Fruit fly (Drosophila melanogaster) whole organism, embryonic: ENCODE results near the gene Iris.
A peak's percentile ranks its signal among the peaks of the same experiment; 100 is the strongest.

Experiments
- BEAF-32 ChIP-seq: fragments of 200-800 bp; sonication (Bioruptor generic); optimal IDR thresholded peaks from 3 replicates; lab custom pipeline; 2017; ENCODE audit warnings: missing biosample characterization, missing genetic modification characterization, mild to moderate bottlenecking, moderate library complexity, missing genetic modification reagents
- C15 ChIP-seq: fragments of 200-800 bp; sonication (Bioruptor generic); IDR thresholded peaks from 3 replicates; pipeline ENCODE4 v1.3.6; 2022; ENCODE audit warnings: missing biosample characterization, missing genetic modification characterization
- CG1024 ChIP-seq: fragments of 200-800 bp; sonication (Bioruptor generic); IDR thresholded peaks from 2 replicates; pipeline ENCODE4 v1.3.6; 2022; ENCODE audit warnings: missing biosample characterization, missing genetic modification characterization
- CG12391 ChIP-seq: fragments of 200-800 bp; sonication (Bioruptor generic); optimal IDR thresholded peaks from 3 replicates; lab custom pipeline; 2018; ENCODE audit warnings: missing biosample characterization, mild to moderate bottlenecking, missing genetic modification characterization, moderate library complexity
- CG12659 ChIP-seq: fragments of 200-800 bp; sonication (Bioruptor generic); optimal IDR thresholded peaks from 3 replicates; lab custom pipeline; 2017; ENCODE audit warnings: mild to moderate bottlenecking, missing biosample characterization, missing genetic modification reagents, missing genetic modification characterization
- CG13287 ChIP-seq: fragments of 200-800 bp; sonication (Bioruptor generic); IDR thresholded peaks from 2 replicates; pipeline ENCODE4 v1.3.6; 2022; ENCODE audit warnings: missing biosample characterization, missing genetic modification characterization; ENCODE audit not compliant: partially characterized antibody
- CG15514 ChIP-seq: fragments of 200-800 bp; sonication (Bioruptor generic); optimal IDR thresholded peaks from 3 replicates; lab custom pipeline; 2017; ENCODE audit warnings: missing biosample characterization, missing genetic modification characterization, mild to moderate bottlenecking, moderate library complexity, missing genetic modification reagents
- CG1603 ChIP-seq: fragments of 200-800 bp; sonication (Bioruptor generic); optimal IDR thresholded peaks from 2 replicates; lab custom pipeline; 2019; ENCODE audit warnings: missing biosample characterization, mild to moderate bottlenecking, missing genetic modification characterization, moderate library complexity
- CG17802 ChIP-seq: fragments of 200-800 bp; sonication (Bioruptor generic); optimal IDR thresholded peaks from 2 replicates; lab custom pipeline; 2018; ENCODE audit warnings: missing biosample characterization, mild to moderate bottlenecking, missing genetic modification characterization, moderate library complexity
- CG2199 ChIP-seq: fragments of 200-800 bp; sonication (Bioruptor generic); IDR thresholded peaks from 3 replicates; pipeline ENCODE4 v1.3.6; 2022; ENCODE audit warnings: missing biosample characterization, missing genetic modification characterization
- CG2875 ChIP-seq: fragments of 200-800 bp; sonication (Bioruptor generic); optimal IDR thresholded peaks from 2 replicates; lab custom pipeline; 2017; ENCODE audit warnings: missing biosample characterization, mild to moderate bottlenecking, missing genetic modification characterization, missing genetic modification reagents
- CG30020 ChIP-seq: fragments of 200-800 bp; optimal IDR thresholded peaks from 2 replicates; lab custom pipeline; 2019; ENCODE audit warnings: missing biosample characterization, mild to moderate bottlenecking, missing genetic modification characterization, moderate library complexity
- CG30431 ChIP-seq: fragments of 200-800 bp; sonication (Bioruptor generic); optimal IDR thresholded peaks from 2 replicates; lab custom pipeline; 2017; ENCODE audit warnings: missing biosample characterization, missing genetic modification characterization
- CG3163 ChIP-seq: fragments of 200-800 bp; sonication (Bioruptor generic); optimal IDR thresholded peaks from 3 replicates; lab custom pipeline; 2016; ENCODE audit warnings: missing biosample characterization, missing genetic modification characterization
- CG3838 ChIP-seq: fragments of 200-800 bp; sonication (Bioruptor generic); optimal IDR thresholded peaks from 3 replicates; lab custom pipeline; 2016; ENCODE audit warnings: missing biosample characterization, missing genetic modification characterization
- CG6813 ChIP-seq: fragments of 200-800 bp; sonication (Bioruptor generic); optimal IDR thresholded peaks from 2 replicates; lab custom pipeline; 2017; ENCODE audit warnings: missing biosample characterization, missing genetic modification characterization, mild to moderate bottlenecking, moderate library complexity, missing genetic modification reagents
- CG7372 ChIP-seq: fragments of 200-800 bp; sonication (Bioruptor generic); IDR thresholded peaks from 2 replicates; pipeline ENCODE4 v1.3.6; 2022; ENCODE audit warnings: missing biosample characterization, missing genetic modification characterization
- CTCF ChIP-seq: fragments of 200-800 bp; sonication (Bioruptor generic); optimal IDR thresholded peaks from 2 replicates; lab custom pipeline; 2017; ENCODE audit warnings: missing biosample characterization, mild to moderate bottlenecking, missing genetic modification characterization, moderate library complexity
- CrebB ChIP-seq: fragments of 200-800 bp; sonication (Bioruptor generic); optimal IDR thresholded peaks from 3 replicates; lab custom pipeline; 2018; ENCODE audit warnings: missing biosample characterization, mild to moderate bottlenecking, missing genetic modification characterization
- Dref ChIP-seq: fragments of 200-800 bp; sonication (Bioruptor generic); IDR thresholded peaks from 2 replicates; pipeline ENCODE4 v1.3.6; 2022; ENCODE audit warnings: missing biosample characterization, missing genetic modification characterization
- Eip74EF ChIP-seq, 2 experiments: fragments of 200-800 bp in 1 of 2; fragments of >200 bp in 1 of 2; sonication (Bioruptor generic) in 1 of 2; optimal IDR thresholded peaks; 2 replicates each; lab custom pipeline; 2017 to 2019; ENCODE audit warnings: missing biosample characterization in 2 of 2, missing genetic modification characterization in 2 of 2, mild to moderate bottlenecking in 1 of 2, moderate library complexity in 1 of 2
- Ets97D ChIP-seq: fragments of 200-800 bp; sonication (Bioruptor generic); optimal IDR thresholded peaks from 3 replicates; lab custom pipeline; 2016; ENCODE audit warnings: missing biosample characterization, missing genetic modification characterization
- HLH3B ChIP-seq: fragments of 200-800 bp; sonication (Bioruptor generic); IDR thresholded peaks from 2 replicates; pipeline ENCODE4 v1.3.6; 2022; ENCODE audit warnings: missing biosample characterization, missing genetic modification characterization
- Med ChIP-seq: fragments of 200-800 bp; sonication (Bioruptor generic); peaks from one replicate; lab custom pipeline; 2016; ENCODE audit warnings: missing biosample characterization, missing genetic modification characterization, mild to moderate bottlenecking, inconsistent platforms, moderate library complexity
- Opbp ChIP-seq: fragments of 200-800 bp; sonication (Bioruptor generic); IDR thresholded peaks from 3 replicates; pipeline ENCODE4 v1.3.6; 2022; ENCODE audit warnings: missing biosample characterization, missing genetic modification characterization; ENCODE audit not compliant: partially characterized antibody
- Scr ChIP-seq: fragments of 200-800 bp; sonication (Bioruptor generic); IDR thresholded peaks from 2 replicates; pipeline ENCODE4 v1.3.6; 2022; ENCODE audit warnings: missing biosample characterization, missing genetic modification characterization; ENCODE audit not compliant: partially characterized antibody
- Side ChIP-seq: fragments of 200-800 bp; sonication (Bioruptor generic); optimal IDR thresholded peaks from 2 replicates; lab custom pipeline; 2016; ENCODE audit warnings: missing biosample characterization, missing genetic modification characterization
- Ssrp ChIP-seq: fragments of 200-800 bp; sonication (Bioruptor generic); optimal IDR thresholded peaks from 2 replicates; lab custom pipeline; 2018; ENCODE audit warnings: missing biosample characterization, mild to moderate bottlenecking, missing genetic modification characterization, moderate library complexity
- Xbp1 ChIP-seq: fragments of 200-800 bp; sonication (Bioruptor generic); optimal IDR thresholded peaks from 3 replicates; lab custom pipeline; 2016; ENCODE audit warnings: missing biosample characterization, mild to moderate bottlenecking, missing genetic modification characterization
- Xrp1 ChIP-seq: fragments of 200-800 bp; sonication (Bioruptor generic); IDR thresholded peaks from 2 replicates; pipeline ENCODE4 v1.3.6; 2022; ENCODE audit warnings: missing biosample characterization, missing genetic modification characterization
- cg ChIP-seq: fragments of 200-800 bp; sonication (Bioruptor generic); optimal IDR thresholded peaks from 3 replicates; lab custom pipeline; 2019; ENCODE audit warnings: missing biosample characterization, mild to moderate bottlenecking, missing genetic modification characterization, moderate library complexity
- crp ChIP-seq, 2 experiments: fragments of 200-800 bp; sonication (Bioruptor generic); optimal IDR thresholded peaks; 2 replicates in 1 of 2; 3 replicates in 1 of 2; lab custom pipeline; 2017; ENCODE audit warnings: missing biosample characterization in 2 of 2, missing genetic modification characterization in 2 of 2, mild to moderate bottlenecking in 1 of 2, moderate library complexity in 1 of 2
- ewg ChIP-seq: fragments of 200-800 bp; sonication (Bioruptor generic); optimal IDR thresholded peaks from 3 replicates; lab custom pipeline; 2017; ENCODE audit warnings: mild to moderate bottlenecking, missing biosample characterization, missing genetic modification reagents, missing genetic modification characterization
- gfzf ChIP-seq: fragments of 200-800 bp; sonication (Bioruptor generic); optimal IDR thresholded peaks from 2 replicates; lab custom pipeline; 2016; ENCODE audit warnings: missing biosample characterization, mild to moderate bottlenecking, missing genetic modification characterization, moderate library complexity
- gt ChIP-seq: fragments of 200-800 bp; sonication (Bioruptor generic); IDR thresholded peaks from 2 replicates; pipeline ENCODE4 v1.3.6; 2022; ENCODE audit warnings: missing biosample characterization, missing genetic modification characterization
- mam ChIP-seq: fragments of 200-800 bp; sonication (Bioruptor generic); optimal IDR thresholded peaks from 3 replicates; lab custom pipeline; 2016; ENCODE audit warnings: missing biosample characterization, missing genetic modification characterization
- nmo ChIP-seq: fragments of 200-800 bp; sonication (Bioruptor generic); optimal IDR thresholded peaks from 2 replicates; lab custom pipeline; 2018; ENCODE audit warnings: missing biosample characterization, mild to moderate bottlenecking, missing genetic modification characterization, moderate library complexity
- nom ChIP-seq: fragments of 200-800 bp; sonication (Bioruptor generic); optimal IDR thresholded peaks from 2 replicates; lab custom pipeline; 2017; ENCODE audit warnings: missing biosample characterization, missing genetic modification characterization, mild to moderate bottlenecking, moderate library complexity, missing genetic modification reagents
- pzg ChIP-seq: fragments of 200-800 bp; sonication (Bioruptor generic); optimal IDR thresholded peaks from 3 replicates; lab custom pipeline; 2018; ENCODE audit warnings: missing biosample characterization, mild to moderate bottlenecking, missing genetic modification characterization, moderate library complexity
- scrt ChIP-seq: fragments of 200-800 bp; sonication (Bioruptor generic); optimal IDR thresholded peaks from 2 replicates; lab custom pipeline; 2018; ENCODE audit warnings: missing biosample characterization, mild to moderate bottlenecking, missing genetic modification characterization, moderate library complexity
- sima ChIP-seq: fragments of 200-800 bp; sonication (Bioruptor generic); optimal IDR thresholded peaks from 2 replicates; lab custom pipeline; 2016; ENCODE audit warnings: missing biosample characterization, missing genetic modification characterization
- slbo ChIP-seq: fragments of 200-800 bp; sonication (Bioruptor generic); IDR thresholded peaks from 2 replicates; pipeline ENCODE4 v1.3.6; 2022; ENCODE audit warnings: missing biosample characterization, missing genetic modification characterization
- slou ChIP-seq: fragments of 200-800 bp; sonication (Bioruptor generic); optimal IDR thresholded peaks from 3 replicates; lab custom pipeline; 2016; ENCODE audit warnings: missing biosample characterization, missing genetic modification characterization
- slp2 ChIP-seq: fragments of 200-800 bp; sonication (Bioruptor generic); optimal IDR thresholded peaks from 2 replicates; lab custom pipeline; 2016; ENCODE audit warnings: missing biosample characterization, missing genetic modification characterization
- so ChIP-seq: fragments of 200-800 bp; sonication (Bioruptor generic); IDR thresholded peaks from 3 replicates; pipeline ENCODE4 v1.3.6; 2022; ENCODE audit warnings: missing biosample characterization, missing genetic modification characterization
- tgo ChIP-seq: fragments of 200-800 bp; sonication (Bioruptor generic); IDR thresholded peaks from 3 replicates; pipeline ENCODE4 v1.3.6; 2022; ENCODE audit warnings: missing biosample characterization, missing genetic modification characterization
- tin ChIP-seq: fragments of 200-800 bp; sonication (Bioruptor generic); optimal IDR thresholded peaks from 3 replicates; lab custom pipeline; 2016; ENCODE audit warnings: missing biosample characterization, missing genetic modification characterization
- ttk ChIP-seq: fragments of 200-800 bp; sonication (Bioruptor generic); IDR thresholded peaks from 2 replicates; pipeline ENCODE4 v2.1.2; 2022; ENCODE audit warnings: missing biosample characterization, missing genetic modification characterization
- zfh1 ChIP-seq: fragments of 200-800 bp; sonication (Bioruptor generic); IDR thresholded peaks from 3 replicates; pipeline ENCODE4 v1.3.6; 2022; ENCODE audit warnings: missing biosample characterization, missing genetic modification characterization

The Iris gene

dm6 chr2L:1142730-1143281 lies 8.9 kb upstream of the Iris start, which contains the start of gene MFS3 (continued):
- TF ChIP-seq CG7372 (GFP tag; lab: Robert Waterston, UW) (no peak), Xbp1 (GFP tag; lab: Kevin White, UChicago) (peak; percentile 12), CG30020 (tag; lab: Kevin White, UChicago) (no peak), gfzf (peak; percentile 56), CG17802 (tag; lab: Kevin White, UChicago) (no peak), C15 (GFP tag; lab: Robert Waterston, UW) (0 out of 3 replicates have a peak, but pooled peaks have one; percentile 4), nom (GFP tag; lab: Kevin White, UChicago) (peak; percentile 37), ttk (GFP tag; lab: Robert Waterston, UW) (no peak), CG3163 (GFP tag; lab: Kevin White, UChicago) (peak; percentile 19), nmo (peak; percentile 7), tgo (GFP tag; lab: Robert Waterston, UW) (no peak), CG2199 (no peak), BEAF-32 (GFP tag; lab: Kevin White, UChicago) (peak; percentile 22), zfh1 (GFP tag; lab: Robert Waterston, UW) (no peak), CG2875 (peak; percentile 18), pzg (peak; percentile 49), scrt (GFP tag; lab: Kevin White, UChicago) (peak; percentile 13), CG15514 (GFP tag; lab: Kevin White, UChicago) (peak; percentile 76), Eip74EF (GFP tag; optimal IDR thresholded peaks at IDR 0.05; lab: Kevin White, UChicago) (peak in 1 of 2 experiments; percentile 23), CG6813 (GFP tag; lab: Kevin White, UChicago) (no peak), Side (no peak), CG1603 (tag; lab: Kevin White, UChicago) (peak; percentile 80), slou (GFP tag; lab: Kevin White, UChicago) (no peak), Ssrp (tag; lab: Kevin White, UChicago) (no peak), CG12659 (GFP tag; lab: Kevin White, UChicago) (peak; percentile 33), CG30431 (GFP tag; lab: Kevin White, UChicago) (no peak), Xrp1 (GFP tag; lab: Robert Waterston, UW) (peak; percentile 15; the same call in 1 of the 2 replicates), mam (no peak), CG12391 (peak; percentile 3), crp (GFP tag; optimal IDR thresholded peaks at IDR 0.05; lab: Kevin White, UChicago) (peak in 1 of 2 experiments; percentile 4), sima (GFP tag; lab: Kevin White, UChicago) (no peak), ewg (GFP tag; lab: Kevin White, UChicago) (peak; percentile 99), CG3838 (GFP tag; lab: Kevin White, UChicago) (no peak), HLH3B (GFP tag; lab: Robert Waterston, UW) (no peak; the same call in 1 of the 2 replicates), Scr (GFP tag; lab: Robert Waterston, UW) (no peak), CrebB (tag; lab: Kevin White, UChicago) (peak; percentile 33), tin (GFP tag; lab: Kevin White, UChicago) (no peak), so (GFP tag; lab: Robert Waterston, UW) (peak; percentile 71; the same call in 2 of the 3 replicates), slbo (GFP tag; lab: Robert Waterston, UW) (peak; percentile 25; the same call in 1 of the 2 replicates), Opbp (GFP tag; lab: Robert Waterston, UW) (peak; percentile 13; the same call in 1 of the 3 replicates), CTCF (GFP tag; lab: Kevin White, UChicago) (peak; percentile 82), CG13287 (GFP tag; lab: Robert Waterston, UW) (peak; percentile 43; the same call in 1 of the 2 replicates), slp2 (GFP tag; lab: Kevin White, UChicago) (no peak), CG1024 (GFP tag; lab: Robert Waterston, UW) (no peak), Dref (0 out of 2 replicates have a peak, but pooled peaks have one; percentile 29), gt (GFP tag; lab: Robert Waterston, UW) (no peak), Med (peak; percentile 65), Ets97D (GFP tag; lab: Kevin White, UChicago) (peak; percentile 19), cg (peak; percentile 81)
